Fruit fly (Drosophila melanogaster) whole organism, embryonic: ENCODE results near the gene hll.

Source experiments
- CG11456 ChIP-seq: fragments of 200-800 bp; sonication (Bioruptor generic); IDR thresholded peaks from 3 replicates; pipeline ENCODE4 v1.3.6; 2022; ENCODE audit warnings: missing biosample characterization, missing genetic modification characterization
- CG12219 ChIP-seq: fragments of 200-800 bp; sonication (Bioruptor generic); optimal IDR thresholded peaks from 3 replicates; lab custom pipeline; 2018; ENCODE audit warnings: missing biosample characterization, mild to moderate bottlenecking, missing genetic modification characterization
- CG13287 ChIP-seq: fragments of 200-800 bp; sonication (Bioruptor generic); IDR thresholded peaks from 2 replicates; pipeline ENCODE4 v1.3.6; 2022; ENCODE audit warnings: missing biosample characterization, missing genetic modification characterization; ENCODE audit not compliant: partially characterized antibody
- CG14860 ChIP-seq: fragments of 200-800 bp; sonication (Bioruptor generic); IDR thresholded peaks from 3 replicates; pipeline ENCODE4 v1.3.6; 2022; ENCODE audit warnings: missing biosample characterization, missing genetic modification characterization; ENCODE audit not compliant: partially characterized antibody
- CG15601 ChIP-seq: fragments of 200-800 bp; sonication (Bioruptor generic); optimal IDR thresholded peaks from 3 replicates; lab custom pipeline; 2019; ENCODE audit warnings: missing biosample characterization, mild to moderate bottlenecking, missing genetic modification characterization, moderate library complexity
- CG1602 ChIP-seq: fragments of 200-800 bp; sonication (Bioruptor generic); optimal IDR thresholded peaks from 3 replicates; lab custom pipeline; 2016; ENCODE audit warnings: missing biosample characterization, missing genetic modification characterization
- CG16813 ChIP-seq: fragments of 200-800 bp; sonication (Bioruptor generic); IDR thresholded peaks from 3 replicates; pipeline ENCODE4 v1.3.6; 2022; ENCODE audit warnings: missing biosample characterization, missing genetic modification characterization; ENCODE audit not compliant: partially characterized antibody
- CG16863 ChIP-seq: fragments of 200-800 bp; sonication (Bioruptor generic); optimal IDR thresholded peaks from 3 replicates; lab custom pipeline; 2016; ENCODE audit warnings: missing biosample characterization, missing genetic modification characterization
- CG17612 ChIP-seq: fragments of 200-800 bp; sonication (Bioruptor generic); IDR thresholded peaks from 2 replicates; pipeline ENCODE4 v1.3.6; 2022; ENCODE audit warnings: missing biosample characterization, missing genetic modification characterization
- CG17912 ChIP-seq: fragments of 200-800 bp; sonication (Bioruptor generic); optimal IDR thresholded peaks from 2 replicates; lab custom pipeline; 2018; ENCODE audit warnings: missing biosample characterization, mild to moderate bottlenecking, missing genetic modification characterization
- CG18011 ChIP-seq: fragments of 200-800 bp; sonication (Bioruptor generic); optimal IDR thresholded peaks from 2 replicates; lab custom pipeline; 2017; ENCODE audit warnings: missing biosample characterization, missing genetic modification characterization, mild to moderate bottlenecking, moderate library complexity, missing genotype
- CG2120 ChIP-seq: fragments of 200-800 bp; sonication (Bioruptor generic); optimal IDR thresholded peaks from 3 replicates; lab custom pipeline; 2016; ENCODE audit warnings: missing biosample characterization, missing genetic modification characterization
- CG32767 ChIP-seq: fragments of 200-800 bp; sonication (Bioruptor generic); IDR thresholded peaks from 2 replicates; pipeline ENCODE4 v1.3.6; 2022; ENCODE audit warnings: missing biosample characterization, missing genetic modification characterization
- CG3407 ChIP-seq: fragments of 200-800 bp; sonication (Bioruptor generic); optimal IDR thresholded peaks from 2 replicates; lab custom pipeline; 2018; ENCODE audit warnings: missing biosample characterization, mild to moderate bottlenecking, missing genetic modification characterization
- CG42726 ChIP-seq: fragments of 200-800 bp; sonication (Bioruptor generic); IDR thresholded peaks from 2 replicates; pipeline ENCODE4 v1.3.6; 2022; ENCODE audit warnings: missing biosample characterization, missing genetic modification characterization; ENCODE audit not compliant: partially characterized antibody
- CG4617 ChIP-seq: fragments of 200-800 bp; sonication (Bioruptor generic); optimal IDR thresholded peaks from 3 replicates; lab custom pipeline; 2016; ENCODE audit warnings: missing biosample characterization, missing genetic modification characterization, borderline replicate concordance
- CG6813 ChIP-seq: fragments of 200-800 bp; sonication (Bioruptor generic); optimal IDR thresholded peaks from 2 replicates; lab custom pipeline; 2017; ENCODE audit warnings: missing biosample characterization, missing genetic modification characterization, mild to moderate bottlenecking, moderate library complexity, missing genetic modification reagents
- CG7963 ChIP-seq: fragments of 200-800 bp; sonication (Bioruptor generic); IDR thresholded peaks from 3 replicates; pipeline ENCODE4 v1.3.6; 2022; ENCODE audit warnings: missing biosample characterization, missing genetic modification characterization; ENCODE audit not compliant: partially characterized antibody
- CG8478 ChIP-seq: fragments of >200 bp; optimal IDR thresholded peaks from 2 replicates; lab custom pipeline; 2018
- D19B ChIP-seq: fragments of 200-800 bp; sonication (Bioruptor generic); optimal IDR thresholded peaks from 2 replicates; lab custom pipeline; 2017; ENCODE audit warnings: missing biosample characterization, mild to moderate bottlenecking, missing genetic modification characterization
- E2f1 ChIP-seq: fragments of 200-800 bp; sonication (Bioruptor generic); IDR thresholded peaks from 2 replicates; pipeline ENCODE4 v1.3.6; 2022; ENCODE audit warnings: missing biosample characterization, missing genetic modification characterization
- ERR ChIP-seq: fragments of 200-800 bp; sonication (Bioruptor generic); optimal IDR thresholded peaks from 2 replicates; lab custom pipeline; 2016; ENCODE audit warnings: missing biosample characterization, missing genetic modification characterization
- Ets97D ChIP-seq: fragments of 200-800 bp; sonication (Bioruptor generic); optimal IDR thresholded peaks from 3 replicates; lab custom pipeline; 2016; ENCODE audit warnings: missing biosample characterization, missing genetic modification characterization
- Hsf ChIP-seq: fragments of 200-800 bp; sonication (Bioruptor generic); optimal IDR thresholded peaks from 3 replicates; lab custom pipeline; 2016; ENCODE audit warnings: missing biosample characterization, missing genetic modification characterization
- Kr ChIP-seq: fragments of 200-800 bp; sonication (Bioruptor generic); optimal IDR thresholded peaks from 2 replicates; lab custom pipeline; 2017; ENCODE audit warnings: missing biosample characterization, mild to moderate bottlenecking, missing genetic modification characterization
- Max ChIP-seq: fragments of 200-800 bp; sonication (Bioruptor generic); optimal IDR thresholded peaks from 2 replicates; lab custom pipeline; 2016; ENCODE audit warnings: missing biosample characterization, mild to moderate bottlenecking, missing genetic modification characterization
- NfI ChIP-seq: fragments of 200-800 bp; sonication (Bioruptor generic); optimal IDR thresholded peaks from 3 replicates; lab custom pipeline; 2018; ENCODE audit warnings: missing biosample characterization, mild to moderate bottlenecking, missing genetic modification characterization, moderate library complexity
- Opbp ChIP-seq: fragments of 200-800 bp; sonication (Bioruptor generic); IDR thresholded peaks from 3 replicates; pipeline ENCODE4 v1.3.6; 2022; ENCODE audit warnings: missing biosample characterization, missing genetic modification characterization; ENCODE audit not compliant: partially characterized antibody
- Sox102F ChIP-seq: fragments of 200-800 bp; sonication (Bioruptor generic); optimal IDR thresholded peaks from 2 replicates; lab custom pipeline; 2018; ENCODE audit warnings: missing biosample characterization, mild to moderate bottlenecking, missing genetic modification characterization, moderate library complexity
- Stat92E ChIP-seq, 3 experiments: fragments of >200 bp in 2 of 3; fragments of 200-800 bp in 1 of 3; sonication (Bioruptor generic) in 1 of 3; optimal IDR thresholded peaks; 2 replicates each; lab custom pipeline; 2017 to 2019; ENCODE audit warnings: missing biosample characterization in 3 of 3, missing genetic modification characterization in 3 of 3, mild to moderate bottlenecking in 1 of 3, moderate library complexity in 1 of 3
- TFAM ChIP-seq: fragments of 200-800 bp; sonication (Bioruptor generic); optimal IDR thresholded peaks from 2 replicates; lab custom pipeline; 2017; ENCODE audit warnings: missing biosample characterization, missing genetic modification characterization, inconsistent platforms
- Taf1 ChIP-seq: fragments of 200-800 bp; sonication (Bioruptor generic); IDR thresholded peaks from 2 replicates; pipeline ENCODE4 v1.3.6; 2022; ENCODE audit warnings: missing biosample characterization, missing genetic modification characterization
- da ChIP-seq: fragments of 200-800 bp; sonication (Bioruptor generic); optimal IDR thresholded peaks from 2 replicates; lab custom pipeline; 2016; ENCODE audit warnings: missing biosample characterization, missing genetic modification characterization
- danr ChIP-seq: fragments of 200-800 bp; sonication (Bioruptor generic); IDR thresholded peaks from 2 replicates; pipeline ENCODE4 v1.3.6; 2022; ENCODE audit warnings: missing biosample characterization, missing genetic modification characterization
- eve ChIP-seq, 2 experiments: fragments of >200 bp; optimal IDR thresholded peaks; 2 replicates each; lab custom pipeline; 2017; ENCODE audit warnings: missing biosample characterization in 2 of 2, missing genetic modification characterization in 2 of 2
- fd64A ChIP-seq: fragments of 200-800 bp; sonication (Bioruptor generic); optimal IDR thresholded peaks from 3 replicates; lab custom pipeline; 2018; ENCODE audit warnings: missing biosample characterization, mild to moderate bottlenecking, missing genetic modification characterization
- ftz-f1 ChIP-seq: fragments of 200-800 bp; sonication (Bioruptor generic); optimal IDR thresholded peaks from 2 replicates; lab custom pipeline; 2016; ENCODE audit warnings: missing biosample characterization, missing genetic modification characterization
- fu2 ChIP-seq: fragments of 200-800 bp; sonication (Bioruptor generic); optimal IDR thresholded peaks from 2 replicates; lab custom pipeline; 2016; ENCODE audit warnings: missing biosample characterization, missing genetic modification characterization
- gsb-n ChIP-seq: fragments of 200-800 bp; sonication (Bioruptor generic); optimal IDR thresholded peaks from 3 replicates; lab custom pipeline; 2018; ENCODE audit warnings: missing biosample characterization, mild to moderate bottlenecking, missing genetic modification characterization
- insv ChIP-seq, 2 experiments: fragments of 200-800 bp; sonication (Bioruptor generic); optimal IDR thresholded peaks; 3 replicates each; lab custom pipeline; 2016 to 2018; ENCODE audit warnings: missing biosample characterization in 2 of 2, missing genetic modification characterization in 2 of 2
- kah ChIP-seq: fragments of 200-800 bp; sonication (Bioruptor generic); optimal IDR thresholded peaks from 2 replicates; lab custom pipeline; 2018; ENCODE audit warnings: missing biosample characterization, mild to moderate bottlenecking, missing genetic modification characterization
- maf-S ChIP-seq: fragments of 200-800 bp; sonication (Bioruptor generic); optimal IDR thresholded peaks from 2 replicates; lab custom pipeline; 2016; ENCODE audit warnings: missing biosample characterization, missing genetic modification characterization
- mam ChIP-seq: fragments of 200-800 bp; sonication (Bioruptor generic); optimal IDR thresholded peaks from 3 replicates; lab custom pipeline; 2016; ENCODE audit warnings: missing biosample characterization, missing genetic modification characterization
- phol ChIP-seq: fragments of 200-800 bp; sonication (Bioruptor generic); optimal IDR thresholded peaks from 3 replicates; lab custom pipeline; 2018; ENCODE audit warnings: missing biosample characterization, mild to moderate bottlenecking, missing genetic modification characterization, moderate library complexity
- pzg ChIP-seq: fragments of 200-800 bp; sonication (Bioruptor generic); optimal IDR thresholded peaks from 3 replicates; lab custom pipeline; 2018; ENCODE audit warnings: missing biosample characterization, mild to moderate bottlenecking, missing genetic modification characterization, moderate library complexity
- ranshi ChIP-seq: fragments of 200-800 bp; sonication (Bioruptor generic); IDR thresholded peaks from 2 replicates; pipeline ENCODE4 v1.3.6; 2022; ENCODE audit warnings: missing biosample characterization, missing genetic modification characterization
- run ChIP-seq: fragments of 200-800 bp; sonication (Bioruptor generic); optimal IDR thresholded peaks from 3 replicates; lab custom pipeline; 2018; ENCODE audit warnings: missing biosample characterization, mild to moderate bottlenecking, missing genetic modification characterization
- salm ChIP-seq: fragments of 200-800 bp; sonication (Bioruptor generic); optimal IDR thresholded peaks from 2 replicates; lab custom pipeline; 2018; ENCODE audit warnings: missing biosample characterization, mild to moderate bottlenecking, missing genetic modification characterization
- sd ChIP-seq: fragments of 200-800 bp; sonication (Bioruptor generic); optimal IDR thresholded peaks from 3 replicates; lab custom pipeline; 2018; ENCODE audit warnings: missing biosample characterization, mild to moderate bottlenecking, missing genetic modification characterization, moderate library complexity
- slbo ChIP-seq: fragments of 200-800 bp; sonication (Bioruptor generic); IDR thresholded peaks from 2 replicates; pipeline ENCODE4 v1.3.6; 2022; ENCODE audit warnings: missing biosample characterization, missing genetic modification characterization
- sob ChIP-seq: fragments of 200-800 bp; sonication (Bioruptor generic); IDR thresholded peaks from 2 replicates; pipeline ENCODE4 v1.3.6; 2022; ENCODE audit warnings: missing biosample characterization, missing genetic modification characterization

The hll gene

dm6 chr2L:14021646-14022129, 5.1 kb upstream of the hll start (continued):
- TF ChIP-seq Opbp (GFP tag; lab: Robert Waterston, UW) (0 out of 3 replicates have a peak, but pooled peaks have one; percentile 27), slbo (no peak), mam (no peak), Ets97D (GFP tag; lab: Kevin White, UChicago) (no peak), CG6813 (GFP tag; lab: Kevin White, UChicago) (no peak), pzg (GFP tag; lab: Kevin White, UChicago) (no peak), CG7963 (GFP tag; lab: Robert Waterston, UW) (no peak), Kr (GFP tag; lab: Kevin White, UChicago) (no peak), CG11456 (no peak), da (GFP tag; lab: Kevin White, UChicago) (no peak), CG18011 (GFP tag; lab: Kevin White, UChicago) (no peak), CG1602 (GFP tag; lab: Kevin White, UChicago) (no peak), NfI (no peak), CG8478 (lab: Kevin White, UChicago) (peak; percentile 68), Taf1 (GFP tag; lab: Robert Waterston, UW) (no peak), maf-S (GFP tag; lab: Kevin White, UChicago) (no peak), fu2 (GFP tag; lab: Kevin White, UChicago) (no peak), CG17912 (peak; percentile 4), ERR (peak; percentile 26), insv (GFP tag; optimal IDR thresholded peaks at IDR 0.05; lab: Kevin White, UChicago) (no peak), CG16863 (GFP tag; lab: Kevin White, UChicago) (no peak), fd64A (peak; percentile 33), kah (GFP tag; lab: Kevin White, UChicago) (no peak), CG17612 (GFP tag; lab: Robert Waterston, UW) (no peak), ftz-f1 (GFP tag; lab: Kevin White, UChicago) (peak; percentile 77), CG12219 (GFP tag; lab: Kevin White, UChicago) (no peak), E2f1 (GFP tag; lab: Robert Waterston, UW) (no peak), ranshi (GFP tag; lab: Robert Waterston, UW) (no peak), CG16813 (GFP tag; lab: Robert Waterston, UW) (0 out of 3 replicates have a peak, but pooled peaks have one; percentile 23), CG4617 (GFP tag; lab: Kevin White, UChicago) (no peak), CG15601 (tag; lab: Kevin White, UChicago) (no peak), D19B (GFP tag; lab: Kevin White, UChicago) (no peak), salm (tag; lab: Kevin White, UChicago) (no peak), Hsf (GFP tag; lab: Kevin White, UChicago) (no peak), CG32767 (GFP tag; lab: Robert Waterston, UW) (peak; percentile 36), CG14860 (GFP tag; lab: Robert Waterston, UW) (peak; percentile 49; the same call in 1 of the 3 replicates), CG42726 (peak; percentile 49), sd (tag; lab: Kevin White, UChicago) (no peak), phol (tag; lab: Kevin White, UChicago) (no peak), CG13287 (peak; percentile 64), Max (GFP tag; lab: Kevin White, UChicago) (no peak), Sox102F (no peak), eve (GFP tag; optimal IDR thresholded peaks at IDR 0.05; lab: Kevin White, UChicago) (no peak), CG2120 (no peak), run (tag; lab: Kevin White, UChicago) (no peak), Stat92E (GFP tag; optimal IDR thresholded peaks at IDR 0.05; lab: Kevin White, UChicago) (no peak), sob (GFP tag; lab: Robert Waterston, UW) (no peak), gsb-n (tag; lab: Kevin White, UChicago) (no peak), danr (GFP tag; lab: Robert Waterston, UW) (no peak), TFAM (GFP tag; lab: Kevin White, UChicago) (no peak), CG3407 (no peak)
